Worm (Caenorhabditis elegans) whole organism, L2 larva: Measurements from ENCODE around the gene K09E9.7.

Experiments used
- C34F6.9 ChIP-seq: fragments of 150-350 bp; optimal IDR thresholded peaks from 2 replicates; lab custom pipeline; 2014; ENCODE audit warnings: missing biosample characterization, missing genetic modification characterization
- F13H6.1 ChIP-seq: sonication (generic microtip); optimal IDR thresholded peaks from 2 replicates; lab custom pipeline; 2016; ENCODE audit warnings: missing genetic modification characterization, missing compliant biosample characterization
- R02D3.7 ChIP-seq: fragments of 150-350 bp; optimal IDR thresholded peaks from 2 replicates; lab custom pipeline; 2014; ENCODE audit warnings: missing biosample characterization, missing genetic modification characterization
- Y55F3AM.14 ChIP-seq: fragments of 200-800 bp; sonication (Bioruptor generic); optimal IDR thresholded peaks from 2 replicates; lab custom pipeline; 2018; ENCODE audit warnings: mild to moderate bottlenecking, missing genetic modification characterization, missing compliant biosample characterization
- ZK546.5 ChIP-seq: sonication (generic microtip); optimal IDR thresholded peaks from 2 replicates; lab custom pipeline; 2017; ENCODE audit warnings: missing biosample characterization, missing genetic modification characterization
- alr-1 ChIP-seq: fragments of 150-350 bp; optimal IDR thresholded peaks from 2 replicates; lab custom pipeline; 2014; ENCODE audit warnings: missing biosample characterization, missing genetic modification characterization
- aly-2 ChIP-seq: fragments of 150-350 bp; optimal IDR thresholded peaks from 2 replicates; lab custom pipeline; 2014; ENCODE audit warnings: missing biosample characterization, missing genetic modification characterization
- ama-1 ChIP-seq: fragments of 150-350 bp; optimal IDR thresholded peaks from 2 replicates; lab custom pipeline; 2018; ENCODE audit warnings: inconsistent platforms
- blmp-1 ChIP-seq: sonication (generic microtip); optimal IDR thresholded peaks from 2 replicates; lab custom pipeline; 2017; ENCODE audit warnings: missing genetic modification characterization, mild to moderate bottlenecking, missing compliant biosample characterization, antibody characterized with exemption, moderate library complexity; ENCODE audit not compliant: insufficient read depth
- ceh-16 ChIP-seq: fragments of 150-350 bp; optimal IDR thresholded peaks from 2 replicates; lab custom pipeline; 2014; ENCODE audit warnings: missing biosample characterization, missing genetic modification characterization
- ceh-82 ChIP-seq: fragments of 150-350 bp; optimal IDR thresholded peaks from 2 replicates; lab custom pipeline; 2014; ENCODE audit warnings: missing biosample characterization, missing genetic modification characterization
- crh-2 ChIP-seq: sonication (generic microtip); optimal IDR thresholded peaks from 2 replicates; lab custom pipeline; 2017; ENCODE audit warnings: missing biosample characterization, missing genetic modification characterization
- dmd-4 ChIP-seq: sonication (generic microtip); optimal IDR thresholded peaks from 2 replicates; lab custom pipeline; 2017; ENCODE audit warnings: missing biosample characterization, missing genetic modification characterization
- egl-27 ChIP-seq: sonication (generic microtip); optimal IDR thresholded peaks from 3 replicates; lab custom pipeline; 2017; ENCODE audit warnings: missing biosample characterization, missing genetic modification reagents, missing genetic modification characterization
- elt-1 ChIP-seq: fragments of 150-350 bp; optimal IDR thresholded peaks from 2 replicates; lab custom pipeline; 2014; ENCODE audit warnings: missing biosample characterization, missing genetic modification characterization
- elt-3 ChIP-seq: sonication (generic microtip); optimal IDR thresholded peaks from 2 replicates; lab custom pipeline; 2017; ENCODE audit warnings: missing biosample characterization, missing genetic modification characterization
- fos-1 ChIP-seq: fragments of 150-350 bp; optimal IDR thresholded peaks from 2 replicates; lab custom pipeline; 2014; ENCODE audit warnings: missing biosample characterization, missing genetic modification characterization
- gmeb-1 ChIP-seq: fragments of 150-350 bp; optimal IDR thresholded peaks from 2 replicates; lab custom pipeline; 2014; ENCODE audit warnings: missing biosample characterization, missing genetic modification characterization
- lin-11 ChIP-seq: fragments of 150-350 bp; sonication (generic microtip); optimal IDR thresholded peaks from 2 replicates; lab custom pipeline; 2014; ENCODE audit warnings: missing biosample characterization, missing genetic modification characterization, inconsistent platforms, mixed read lengths
- lin-13 ChIP-seq: fragments of 150-350 bp; optimal IDR thresholded peaks from 2 replicates; lab custom pipeline; 2014; ENCODE audit warnings: missing biosample characterization, missing genetic modification reagents, missing genetic modification characterization
- lin-39 ChIP-seq: fragments of 150-350 bp; optimal IDR thresholded peaks from 2 replicates; lab custom pipeline; 2014; ENCODE audit warnings: missing biosample characterization, missing genetic modification reagents, missing genetic modification characterization
- lsy-2 ChIP-seq, 2 experiments: fragments of 150-350 bp in 1 of 2; sonication (generic microtip) in 1 of 2; optimal IDR thresholded peaks; 2 replicates each; lab custom pipeline; 2014 to 2017; ENCODE audit warnings: missing biosample characterization in 2 of 2, missing genetic modification characterization in 2 of 2
- mab-5 ChIP-seq: fragments of 150-350 bp; optimal IDR thresholded peaks from 2 replicates; lab custom pipeline; 2014; ENCODE audit warnings: missing biosample characterization, missing genetic modification characterization
- mbf-1 ChIP-seq: sonication (generic microtip); optimal IDR thresholded peaks from 2 replicates; lab custom pipeline; 2017; ENCODE audit warnings: missing biosample characterization, missing genetic modification characterization
- mdl-1 ChIP-seq, 2 experiments: fragments of 150-350 bp in 1 of 2; sonication (generic microtip) in 1 of 2; optimal IDR thresholded peaks; 2 replicates each; lab custom pipeline; 2017; ENCODE audit warnings: missing biosample characterization in 2 of 2, missing genetic modification characterization in 2 of 2
- nhr-10 ChIP-seq: sonication (generic microtip); optimal IDR thresholded peaks from 2 replicates; lab custom pipeline; 2017; ENCODE audit warnings: missing biosample characterization, missing genetic modification characterization
- nhr-11 ChIP-seq: fragments of 150-350 bp; optimal IDR thresholded peaks from 2 replicates; lab custom pipeline; 2014; ENCODE audit warnings: missing biosample characterization, missing genetic modification characterization
- nhr-12 ChIP-seq: fragments of 150-350 bp; optimal IDR thresholded peaks from 2 replicates; lab custom pipeline; 2014; ENCODE audit warnings: missing biosample characterization, missing genetic modification characterization
- nhr-129 ChIP-seq: fragments of 150-350 bp; optimal IDR thresholded peaks from 2 replicates; lab custom pipeline; 2014; ENCODE audit warnings: missing biosample characterization, missing genetic modification characterization
- nhr-21 ChIP-seq: fragments of 150-350 bp; optimal IDR thresholded peaks from 2 replicates; lab custom pipeline; 2014; ENCODE audit warnings: missing biosample characterization, missing genetic modification characterization
- nhr-23 ChIP-seq: fragments of 150-350 bp; optimal IDR thresholded peaks from 2 replicates; lab custom pipeline; 2014; ENCODE audit warnings: missing biosample characterization, missing genetic modification reagents, missing genetic modification characterization
- nhr-237 ChIP-seq: fragments of 150-350 bp; optimal IDR thresholded peaks from 2 replicates; lab custom pipeline; 2014; ENCODE audit warnings: missing biosample characterization, missing genetic modification characterization
- nhr-25 ChIP-seq: fragments of 150-350 bp; sonication (generic microtip); optimal IDR thresholded peaks from 3 replicates; lab custom pipeline; 2014; ENCODE audit warnings: missing biosample characterization, missing genetic modification characterization
- nhr-6 ChIP-seq: fragments of 150-350 bp; optimal IDR thresholded peaks from 2 replicates; lab custom pipeline; 2014; ENCODE audit warnings: missing biosample characterization, missing genetic modification characterization
- nhr-77 ChIP-seq: fragments of 150-350 bp; optimal IDR thresholded peaks from 2 replicates; lab custom pipeline; 2014; ENCODE audit warnings: missing biosample characterization, missing genetic modification characterization
- peb-1 ChIP-seq: fragments of 150-350 bp; optimal IDR thresholded peaks from 2 replicates; lab custom pipeline; 2014; ENCODE audit warnings: missing biosample characterization, missing genetic modification characterization
- sem-4 ChIP-seq: fragments of 150-350 bp; optimal IDR thresholded peaks from 2 replicates; lab custom pipeline; 2014; ENCODE audit warnings: missing biosample characterization, missing genetic modification reagents, missing genetic modification characterization
- skn-1 ChIP-seq: sonication (generic microtip); optimal IDR thresholded peaks from 2 replicates; lab custom pipeline; 2017; ENCODE audit warnings: missing biosample characterization, missing genetic modification characterization
- sma-3 ChIP-seq: sonication (generic microtip); optimal IDR thresholded peaks from 2 replicates; lab custom pipeline; 2016; ENCODE audit warnings: missing genetic modification reagents, missing genetic modification characterization, missing compliant biosample characterization
- sma-9 ChIP-seq, 2 experiments: fragments of 150-350 bp in 1 of 2; sonication (generic microtip) in 1 of 2; optimal IDR thresholded peaks; 2 replicates each; lab custom pipeline; 2014 to 2016; ENCODE audit warnings: missing genetic modification characterization in 2 of 2, mild to moderate bottlenecking in 1 of 2, missing biosample characterization in 1 of 2, missing compliant biosample characterization in 1 of 2, missing genetic modification reagents in 1 of 2, moderate library complexity in 1 of 2
- snpc-4 ChIP-seq: fragments of 150-350 bp; optimal IDR thresholded peaks from 2 replicates; lab custom pipeline; 2014; ENCODE audit warnings: missing biosample characterization, missing genetic modification characterization
- unc-39 ChIP-seq: fragments of 150-350 bp; optimal IDR thresholded peaks from 2 replicates; lab custom pipeline; 2014; ENCODE audit warnings: missing biosample characterization, missing genetic modification characterization
- unc-55 ChIP-seq: fragments of 150-350 bp; sonication (generic microtip); optimal IDR thresholded peaks from 3 replicates; lab custom pipeline; 2014; ENCODE audit warnings: missing biosample characterization, missing genetic modification reagents, missing genetic modification characterization
- unc-62 ChIP-seq: fragments of 150-350 bp; optimal IDR thresholded peaks from 2 replicates; lab custom pipeline; 2014; ENCODE audit warnings: missing biosample characterization, missing genetic modification reagents, missing genetic modification characterization
- zag-1 ChIP-seq: fragments of 150-350 bp; optimal IDR thresholded peaks from 2 replicates; lab custom pipeline; 2014; ENCODE audit warnings: missing biosample characterization, missing genetic modification characterization
- ztf-1 ChIP-seq: fragments of 200-800 bp; sonication (Bioruptor generic); conservative IDR thresholded peaks from 2 replicates; pipeline ENCODE4 v1.3.6; 2022; ENCODE audit warnings: missing genetic modification characterization, missing compliant biosample characterization
- ztf-11 ChIP-seq: sonication (generic microtip); optimal IDR thresholded peaks from 2 replicates; lab custom pipeline; 2017; ENCODE audit warnings: missing biosample characterization, missing genetic modification characterization
- ztf-4 ChIP-seq: fragments of 150-350 bp; optimal IDR thresholded peaks from 2 replicates; lab custom pipeline; 2014; ENCODE audit warnings: missing biosample characterization, missing genetic modification characterization

The K09E9.7 gene

ce11 chrX:15616443-15616842 is 24.3 kb upstream of the K09E9.7 start, which contains the start of gene ergi-3:
TSS of gene ergi-3 (minus strand) at chrX:15616753.
- TF ChIP-seq nhr-12 (tag; lab: Kevin White, UChicago), result no peak
- peak; percentile 29 for TF ChIP-seq F13H6.1
- no peak for TF ChIP-seq nhr-77
- TF ChIP-seq sma-3 (GFP tag; lab: Kevin White, UChicago), result peak; percentile 33
- peak; percentile 69 for TF ChIP-seq sma-9 (GFP tag; optimal IDR thresholded peaks at IDR 0.05; lab: Kevin White, UChicago)
- TF ChIP-seq sma-9 (tag; optimal IDR thresholded peaks at IDR 0.05; lab: Kevin White, UChicago), result no peak
- TF ChIP-seq nhr-237 (tag; lab: Kevin White, UChicago), result no peak
- peak in 1 of 2 experiments; percentile 5 for TF ChIP-seq mdl-1 (tag; optimal IDR thresholded peaks at IDR 0.05; lab: Kevin White, UChicago)
- peak; percentile 3 for TF ChIP-seq snpc-4 (tag; lab: Kevin White, UChicago)
- TF ChIP-seq skn-1 (tag; lab: Kevin White, UChicago), result no peak
- TF ChIP-seq Y55F3AM.14 (GFP tag; lab: Kevin White, UChicago), result no peak
- TF ChIP-seq lin-11 (tag; lab: Kevin White, UChicago), result no peak
- no peak for TF ChIP-seq dmd-4 (tag; lab: Kevin White, UChicago)
- peak; percentile 76 for TF ChIP-seq fos-1 (tag; lab: Kevin White, UChicago)
- TF ChIP-seq unc-55 (GFP tag; lab: Kevin White, UChicago), result peak; percentile 89
- TF ChIP-seq nhr-21 (tag; lab: Kevin White, UChicago), result peak; percentile 41
- TF ChIP-seq sem-4 (tag; lab: Kevin White, UChicago), result peak; percentile 82
- TF ChIP-seq ztf-11 (tag; lab: Kevin White, UChicago), result no peak
- TF ChIP-seq unc-62, result no peak
- TF ChIP-seq aly-2 (tag; lab: Kevin White, UChicago), result no peak
- TF ChIP-seq nhr-11 (tag; lab: Kevin White, UChicago), result no peak
- TF ChIP-seq gmeb-1, result peak; percentile 36
- no peak for TF ChIP-seq elt-1 (tag; lab: Kevin White, UChicago)
- TF ChIP-seq elt-3, result no peak
- TF ChIP-seq egl-27 (tag; lab: Kevin White, UChicago), result no peak
- peak; percentile 73 for TF ChIP-seq lin-13 (GFP tag; lab: Kevin White, UChicago)
- no peak for TF ChIP-seq ceh-82 (tag; lab: Kevin White, UChicago)
- TF ChIP-seq R02D3.7 (tag; lab: Kevin White, UChicago), result no peak
- peak; percentile 66 for TF ChIP-seq nhr-25 (tag; lab: Kevin White, UChicago)
- TF ChIP-seq ama-1 (lab: Kevin White, UChicago), result peak; percentile 17
- TF ChIP-seq nhr-6 (tag; lab: Kevin White, UChicago), result peak; percentile 52
- peak; percentile 54 for TF ChIP-seq mab-5
- no peak for TF ChIP-seq unc-39 (tag; lab: Kevin White, UChicago)
- TF ChIP-seq blmp-1 (tag; lab: Kevin White, UChicago), result no peak
- peak; percentile 36 for TF ChIP-seq zag-1 (tag; lab: Kevin White, UChicago)
- no peak for TF ChIP-seq ceh-16 (tag; lab: Kevin White, UChicago)
- TF ChIP-seq nhr-129 (tag; lab: Kevin White, UChicago), result peak; percentile 86
- TF ChIP-seq ztf-1, result no peak
- no peak for TF ChIP-seq ZK546.5 (tag; lab: Kevin White, UChicago)
- TF ChIP-seq nhr-10, result no peak
- TF ChIP-seq lsy-2 (tag; optimal IDR thresholded peaks at IDR 0.05; lab: Kevin White, UChicago), result peak in 1 of 2 experiments; percentile 78
- peak; percentile 86 for TF ChIP-seq C34F6.9 (tag; lab: Kevin White, UChicago)
- TF ChIP-seq nhr-23 (tag; lab: Kevin White, UChicago), result no peak
- peak; percentile 55 for TF ChIP-seq ztf-4
- TF ChIP-seq lin-39 (tag; lab: Kevin White, UChicago), result no peak
- TF ChIP-seq peb-1 (tag; lab: Kevin White, UChicago), result no peak
- no peak for TF ChIP-seq mbf-1 (tag; lab: Kevin White, UChicago)
- no peak for TF ChIP-seq alr-1 (tag; lab: Kevin White, UChicago)
- peak; percentile 96 for TF ChIP-seq crh-2 (tag; lab: Kevin White, UChicago)
- TF ChIP-seq, all 48 proteins: peak for 21
